Worm (Caenorhabditis elegans): Measurements from ENCODE around the gene F32D8.4.

F32D8.4 gene

ce11 chrV:10924731-10925130 is 31.4 kb upstream of the F32D8.4 start, which contains the start of gene F58B4.6:
Gene F58B4.6, plus strand, starts transcription at chrV:10925031.
- TF ChIP-seq tbp1 (GFP tag; optimal IDR thresholded peaks at IDR 0.05) (no peak), ztf-3 (GFP tag; optimal IDR thresholded peaks at IDR 0.05) (no peak), madf-3 (GFP tag; IDR thresholded peaks at IDR 0.05) (no peak), hsf-1 (GFP tag; IDR thresholded peaks at IDR 0.05) (no peak), Y95B8A.8 (GFP tag; IDR thresholded peaks at IDR 0.05) (no peak), hlh-12 (tag; optimal IDR thresholded peaks at IDR 0.05) (no peak), cebp-2 (GFP tag; IDR thresholded peaks at IDR 0.05) (no peak), lir-1 (GFP tag; conservative IDR thresholded peaks at IDR 0.05) (no peak), ZK185.1 (tag; optimal IDR thresholded peaks at IDR 0.05; ENCODE audit: poor library complexity, severe bottlenecking) (no peak), ztf-26 (tag; optimal IDR thresholded peaks at IDR 0.05) (no peak), F55B11.4 (tag; optimal IDR thresholded peaks at IDR 0.05; ENCODE audit: borderline replicate concordance, insufficient read depth) (no peak), madf-6 (GFP tag; IDR thresholded peaks at IDR 0.05) (no peak), attf-5 (GFP tag; optimal IDR thresholded peaks at IDR 0.05) (no peak), hmg-20 (GFP tag; IDR thresholded peaks at IDR 0.05) (no peak), F22D6.2 (tag; optimal IDR thresholded peaks at IDR 0.05) (no peak), F37B4.10 (GFP tag; IDR thresholded peaks at IDR 0.05) (no peak), Y67H2A.10 (GFP tag; conservative IDR thresholded peaks at IDR 0.05) (no peak), ccch-3 (GFP tag; optimal IDR thresholded peaks at IDR 0.05) (no peak), ceh-40 (GFP tag; IDR thresholded peaks at IDR 0.05) (no peak), mcd-1 (GFP tag; IDR thresholded peaks at IDR 0.05) (no peak)

ce11 chrV:10923229-10923628 is 29.9 kb upstream of the F32D8.4 start, which contains the start of gene F58B4.7:
Gene F58B4.7, minus strand, starts transcription at chrV:10923329.
- TF ChIP-seq fkh-3 (tag; optimal IDR thresholded peaks at IDR 0.05) (no peak), lsl-1 (GFP tag; optimal IDR thresholded peaks at IDR 0.05) (no peak), snpc-3.4 (tag; optimal IDR thresholded peaks at IDR 0.05) (no peak), ekl-4 (GFP tag; IDR thresholded peaks at IDR 0.05) (no peak)

ce11 chrV:10921747-10922146 is 28.4 kb upstream of the F32D8.4 start, which contains the start of gene nas-31:
Gene nas-31, minus strand, starts transcription at chrV:10921847.
- no peak for TF ChIP-seq snpc-1.3 (tag; optimal IDR thresholded peaks at IDR 0.05; ENCODE audit: insufficient read depth)
- TF ChIP-seq pbrm-1 (GFP tag; IDR thresholded peaks at IDR 0.05): no peak
- no peak for TF ChIP-seq ceh-100 (GFP tag; IDR thresholded peaks at IDR 0.05)
- no peak for TF ChIP-seq lin-26 (GFP tag; IDR thresholded peaks at IDR 0.05)
- no peak for TF ChIP-seq K11D2.4 (GFP tag; IDR thresholded peaks at IDR 0.05)
- no peak for TF ChIP-seq egrh-3 (GFP tag; IDR thresholded peaks at IDR 0.05)
- TF ChIP-seq C06A6.2 (GFP tag; conservative IDR thresholded peaks at IDR 0.05): no peak
- TF ChIP-seq F52B5.7 (tag; optimal IDR thresholded peaks at IDR 0.05): no peak
- TF ChIP-seq snpc-1.1 (tag; optimal IDR thresholded peaks at IDR 0.05; ENCODE audit: insufficient read depth): no peak
- no peak for TF ChIP-seq hmg-1.2 (GFP tag; IDR thresholded peaks at IDR 0.05)
- TF ChIP-seq nfya-2 (GFP tag; IDR thresholded peaks at IDR 0.05): no peak
- no peak for TF ChIP-seq K12H6.12 (tag; optimal IDR thresholded peaks at IDR 0.05)
- no peak for TF ChIP-seq egl-18 (GFP tag; IDR thresholded peaks at IDR 0.05)
- TF ChIP-seq xnd-1 (tag; optimal IDR thresholded peaks at IDR 0.05): no peak
- no peak for TF ChIP-seq rpc-1 (optimal IDR thresholded peaks at IDR 0.05)
- TF ChIP-seq rpc-1 (tag; optimal IDR thresholded peaks at IDR 0.05): no peak
- no peak for TF ChIP-seq let-607 (tag; optimal IDR thresholded peaks at IDR 0.05)

Measured in whole organism, young adult.